Worm (Caenorhabditis elegans): ENCODE measurements around the gene col-173.

col-173 gene

DNA sequence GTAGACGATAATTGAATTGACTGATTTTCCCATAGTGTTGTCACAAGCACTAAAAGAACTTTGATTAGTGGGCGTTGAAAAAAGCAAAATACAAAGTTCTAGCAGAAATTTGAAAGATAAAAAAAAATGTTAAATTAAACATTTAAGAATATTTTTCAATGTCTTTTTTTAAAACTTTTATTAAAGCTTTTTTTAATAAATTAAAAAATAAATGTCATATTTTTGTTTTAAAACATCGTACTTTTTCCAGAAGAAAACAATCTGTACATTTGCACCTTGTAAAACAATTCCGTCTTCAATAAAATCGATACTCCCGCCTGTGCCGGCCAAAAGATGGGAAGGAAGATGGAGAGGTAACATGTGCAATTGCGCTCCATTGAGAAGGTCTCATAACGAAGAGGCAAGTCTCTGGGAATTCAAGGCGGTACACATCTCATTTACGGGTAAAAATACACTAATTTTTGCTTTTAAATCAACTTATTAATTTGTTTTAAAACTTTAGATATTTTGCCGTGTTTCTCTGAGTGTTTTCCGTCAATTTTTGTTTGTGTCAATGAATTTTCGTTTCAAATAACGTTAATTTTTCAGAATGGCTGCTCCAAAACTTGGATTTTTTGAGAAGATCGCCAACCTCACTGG, 36.5 kb downstream of the col-173 start, which contains the start of the genes glr-6 and asg-2 (continued):
- peak in 1 of 2 experiments; percentile 38 for TF ChIP-seq daf-16 (GFP tag; optimal IDR thresholded peaks at IDR 0.05)
- peak; percentile 80 for TF ChIP-seq daf-16 (tag; optimal IDR thresholded peaks at IDR 0.05)
- TF ChIP-seq ctbp-1 (GFP tag; IDR thresholded peaks at IDR 0.05), result 0 out of 2 replicates have a peak, but pooled peaks have one; percentile 39
- no peak for TF ChIP-seq ces-1 (GFP tag; optimal IDR thresholded peaks at IDR 0.05)
- peak; percentile 73 for TF ChIP-seq hmg-1.1 (GFP tag; IDR thresholded peaks at IDR 0.05)
- peak; percentile 87 for TF ChIP-seq dve-1 (tag; optimal IDR thresholded peaks at IDR 0.05; ENCODE audit: insufficient read depth)
- TF ChIP-seq fkh-10 (GFP tag; optimal IDR thresholded peaks at IDR 0.05), result peak; percentile 79
- TF ChIP-seq nhr-77 (tag; optimal IDR thresholded peaks at IDR 0.05), result peak; percentile 92
- TF ChIP-seq rbr-2 (tag; optimal IDR thresholded peaks at IDR 0.05), result peak; percentile 71
- TF ChIP-seq F37D6.2 (tag; optimal IDR thresholded peaks at IDR 0.05), result peak; percentile 0
- no peak for TF ChIP-seq ZK337.2 (GFP tag; IDR thresholded peaks at IDR 0.05)
- peak; percentile 70 for TF ChIP-seq pqm-1 (tag; optimal IDR thresholded peaks at IDR 0.05)
- peak; percentile 89 for TF ChIP-seq mep-1 (tag; optimal IDR thresholded peaks at IDR 0.05)
- peak; percentile 57 for TF ChIP-seq T26A8.4 (GFP tag; IDR thresholded peaks at IDR 0.05)
- peak; percentile 22 for TF ChIP-seq nhr-48 (tag; optimal IDR thresholded peaks at IDR 0.05)
- TF ChIP-seq pha-4 (GFP tag; IDR thresholded peaks at IDR 0.05), result 0 out of 2 replicates have a peak, but pooled peaks have one; percentile 48
- peak; percentile 95 for TF ChIP-seq pha-4 (tag; optimal IDR thresholded peaks at IDR 0.05)
- TF ChIP-seq T20F7.1 (GFP tag; optimal IDR thresholded peaks at IDR 0.05), result peak; percentile 68
- TF ChIP-seq duxl-1 (tag; optimal IDR thresholded peaks at IDR 0.05; ENCODE audit: poor library complexity), result peak; percentile 22
- peak; percentile 78 for TF ChIP-seq lin-13 (GFP tag; optimal IDR thresholded peaks at IDR 0.05)
- TF ChIP-seq saeg-2 (GFP tag; IDR thresholded peaks at IDR 0.05), result no peak
- TF ChIP-seq nhr-28 (tag; optimal IDR thresholded peaks at IDR 0.05), result peak; percentile 88
- peak; percentile 66 for TF ChIP-seq hlh-30 (tag; optimal IDR thresholded peaks at IDR 0.05; ENCODE audit: insufficient read depth)
- no peak for TF ChIP-seq lir-3 (tag; optimal IDR thresholded peaks at IDR 0.05)
- peak; percentile 21 for TF ChIP-seq nhr-102 (tag; optimal IDR thresholded peaks at IDR 0.05)
- TF ChIP-seq nhr-6 (tag; optimal IDR thresholded peaks at IDR 0.05), result peak; percentile 74
- peak; percentile 96 for TF ChIP-seq aha-1 (tag)
- peak in 1 of 2 experiments; percentile 35 for TF ChIP-seq mdl-1 (tag; optimal IDR thresholded peaks at IDR 0.05)

DNA sequence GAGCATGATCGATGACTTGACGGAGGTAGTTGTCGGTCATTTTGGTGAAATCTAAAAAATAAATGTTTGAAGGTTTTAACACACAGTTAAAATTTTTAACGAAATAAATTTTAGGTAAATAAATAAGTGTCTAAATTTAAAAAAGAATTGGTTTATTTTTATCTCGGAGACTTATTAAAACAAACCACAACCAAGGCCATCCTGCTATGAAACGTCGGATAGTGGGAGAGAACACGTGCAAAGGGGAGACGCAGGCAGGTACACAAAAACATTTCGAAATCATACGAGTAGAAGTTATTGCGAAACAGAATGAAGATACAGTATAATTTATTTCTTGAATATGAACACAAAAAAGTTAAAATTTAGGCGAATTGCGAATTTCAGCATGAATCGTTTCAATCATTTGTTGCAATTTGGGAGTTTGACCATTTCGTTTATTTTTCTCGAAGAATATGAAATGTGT, 41.2 kb downstream of the col-173 start, which contains the start of gene F41B4.3:
Gene F41B4.3 (minus strand): TSS at position 51 of the 463 bp plus-strand sequence.
- TF ChIP-seq unc-130 (GFP tag; optimal IDR thresholded peaks at IDR 0.05) (no peak), sdz-12 (GFP tag; optimal IDR thresholded peaks at IDR 0.05) (no peak), unc-62 (GFP tag; optimal IDR thresholded peaks at IDR 0.05 in 1 of 2) (peak in 1 of 2 experiments; percentile 73), unc-62 (tag; optimal IDR thresholded peaks at IDR 0.05) (no peak), pqm-1 (tag; optimal IDR thresholded peaks at IDR 0.05) (no peak), hlh-30 (tag; optimal IDR thresholded peaks at IDR 0.05; ENCODE audit: insufficient read depth) (peak; percentile 69), mdl-1 (tag; optimal IDR thresholded peaks at IDR 0.05) (peak in 1 of 2 experiments; percentile 31), mxl-2 (GFP tag; conservative IDR thresholded peaks at IDR 0.05) (no peak)

ce11 chrX:6835166-6835565, 42.2 kb downstream of the col-173 start, which contains the start of gene F41B4.2:
TSS of gene F41B4.2 (minus strand) at chrX:6835266.
- TF ChIP-seq aha-1 (tag) (peak; percentile 57), arid-1 (GFP tag; conservative IDR thresholded peaks at IDR 0.05) (no peak), lim-7 (GFP tag; IDR thresholded peaks at IDR 0.05) (no peak)

DNA sequence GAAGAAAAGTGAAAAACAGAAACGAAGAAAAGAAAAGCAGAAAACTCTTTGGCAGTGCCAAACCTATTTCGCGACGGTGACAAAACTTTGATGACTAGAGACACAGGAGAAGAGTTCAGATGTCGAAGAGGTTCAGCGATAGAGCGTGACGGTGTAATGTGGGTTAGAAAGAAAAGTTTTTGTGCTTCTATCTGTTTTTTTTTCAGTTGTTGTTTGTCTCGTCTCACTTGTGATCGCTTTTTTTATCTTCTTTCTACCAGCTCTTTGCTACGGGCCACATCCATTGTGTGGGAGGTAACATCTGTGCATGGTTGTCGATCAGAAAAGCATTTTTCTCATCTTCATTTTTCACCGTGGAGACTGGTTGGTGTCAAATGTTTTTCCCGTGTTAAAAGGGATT, 51.5 kb downstream of the col-173 start, which contains the start of gene F41B4.1:
Gene F41B4.1 (minus strand): TSS at position 23 of the 400 bp plus-strand sequence.
- TF ChIP-seq php-3 (GFP tag; IDR thresholded peaks at IDR 0.05), result no peak
- TF ChIP-seq sdz-12 (GFP tag; optimal IDR thresholded peaks at IDR 0.05), result no peak
- no peak for TF ChIP-seq gei-8 (GFP tag; optimal IDR thresholded peaks at IDR 0.05)
- no peak for TF ChIP-seq T26A8.4 (GFP tag; IDR thresholded peaks at IDR 0.05)
- peak; percentile 11; the same call in 1 of the 2 replicates for TF ChIP-seq dmd-6 (GFP tag; IDR thresholded peaks at IDR 0.05)
- TF ChIP-seq lim-7 (GFP tag; IDR thresholded peaks at IDR 0.05), result no peak
- no peak for TF ChIP-seq nhr-48 (tag; optimal IDR thresholded peaks at IDR 0.05)
- TF ChIP-seq ceh-20 (GFP tag; IDR thresholded peaks at IDR 0.05), result 0 out of 2 replicates have a peak, but pooled peaks have one; percentile 54
- peak; percentile 69 for TF ChIP-seq hlh-11 (tag; optimal IDR thresholded peaks at IDR 0.05)
- no peak for TF ChIP-seq ceh-28 (tag; optimal IDR thresholded peaks at IDR 0.05)
- TF ChIP-seq ZK546.5 (tag; optimal IDR thresholded peaks at IDR 0.05), result no peak
- no peak for TF ChIP-seq lin-29 (GFP tag; IDR thresholded peaks at IDR 0.05)
- no peak for TF ChIP-seq hif-1 (tag; optimal IDR thresholded peaks at IDR 0.05)
- no peak for TF ChIP-seq jun-1 (tag; optimal IDR thresholded peaks at IDR 0.05)
- TF ChIP-seq zfp-3 (GFP tag; conservative IDR thresholded peaks at IDR 0.05), result no peak

All from whole organism, L4 larva.